Worm (Caenorhabditis elegans) whole organism, L4 larva: ENCODE results near the gene F18A12.7.

Experiments
- D1046.2 ChIP-seq: fragments of 200-800 bp; sonication (Bioruptor generic); IDR thresholded peaks from 2 replicates; pipeline ENCODE4 v1.3.6; 2022; ENCODE audit warnings: missing genetic modification characterization, missing compliant biosample characterization
- F37D6.2 ChIP-seq: sonication (generic microtip); optimal IDR thresholded peaks from 2 replicates; lab custom pipeline; 2016; ENCODE audit warnings: mild to moderate bottlenecking, missing genetic modification characterization, missing compliant biosample characterization
- T20F7.1 ChIP-seq: fragments of 200-800 bp; sonication (Bioruptor generic); optimal IDR thresholded peaks from 2 replicates; lab custom pipeline; 2018; ENCODE audit warnings: mild to moderate bottlenecking, missing genetic modification characterization, missing compliant biosample characterization
- Y48G9A.11 ChIP-seq: fragments of 200-800 bp; sonication (Bioruptor generic); IDR thresholded peaks from 2 replicates; pipeline ENCODE4 v1.3.6; 2022; ENCODE audit warnings: missing genetic modification reagents, missing genetic modification characterization, missing compliant biosample characterization
- aha-1 ChIP-seq: fragments of 150-350 bp; peaks from one replicate; lab custom pipeline; 2014; ENCODE audit warnings: missing biosample characterization, missing genetic modification characterization
- ceh-32 ChIP-seq: sonication (generic microtip); optimal IDR thresholded peaks from 2 replicates; lab custom pipeline; 2016; ENCODE audit warnings: mild to moderate bottlenecking, missing genetic modification characterization, missing compliant biosample characterization; ENCODE audit not compliant: poor library complexity
- cey-2 ChIP-seq: sonication (generic microtip); optimal IDR thresholded peaks from 3 replicates; lab custom pipeline; 2017; ENCODE audit warnings: missing genetic modification characterization, mild to moderate bottlenecking, missing compliant biosample characterization, antibody characterized with exemption, borderline replicate concordance; ENCODE audit not compliant: insufficient read depth
- ctbp-1 ChIP-seq: fragments of 200-800 bp; sonication (Bioruptor generic); IDR thresholded peaks from 2 replicates; pipeline ENCODE4 v1.3.6; 2022; ENCODE audit warnings: missing genetic modification reagents, missing genetic modification characterization, missing compliant biosample characterization
- dmd-9 ChIP-seq: fragments of 200-800 bp; sonication (Bioruptor generic); IDR thresholded peaks from 2 replicates; pipeline ENCODE4 v1.3.6; 2022; ENCODE audit warnings: missing genetic modification reagents, missing genetic modification characterization, missing compliant biosample characterization
- duxl-1 ChIP-seq: sonication (generic microtip); optimal IDR thresholded peaks from 2 replicates; lab custom pipeline; 2016; ENCODE audit warnings: mild to moderate bottlenecking, missing genetic modification characterization, moderate library complexity, missing compliant biosample characterization; ENCODE audit not compliant: poor library complexity
- egl-43 ChIP-seq: fragments of 200-800 bp; sonication (Bioruptor generic); IDR thresholded peaks from 2 replicates; pipeline ENCODE4 v1.3.6; 2022; ENCODE audit warnings: missing genetic modification reagents, missing genetic modification characterization, missing compliant biosample characterization
- hif-1 ChIP-seq, 2 experiments: sonication (generic microtip); optimal IDR thresholded peaks; 2 replicates each; lab custom pipeline; 2016 to 2017; ENCODE audit warnings: missing compliant biosample characterization in 2 of 2, missing genetic modification characterization in 2 of 2, missing genetic modification reagents in 2 of 2, missing genotype in 2 of 2, mild to moderate bottlenecking in 1 of 2
- hlh-11 ChIP-seq: fragments of 200-800 bp; sonication (Bioruptor generic); optimal IDR thresholded peaks from 2 replicates; lab custom pipeline; 2018; ENCODE audit warnings: mild to moderate bottlenecking, missing genetic modification characterization, missing compliant biosample characterization
- hlh-30 ChIP-seq: sonication (generic microtip); optimal IDR thresholded peaks from 2 replicates; lab custom pipeline; 2017; ENCODE audit warnings: antibody characterized with exemption, mild to moderate bottlenecking, missing genetic modification characterization, missing compliant biosample characterization; ENCODE audit not compliant: insufficient read depth
- hmg-1.1 ChIP-seq: fragments of 200-800 bp; sonication (Bioruptor generic); IDR thresholded peaks from 2 replicates; pipeline ENCODE4 v1.3.6; 2022; ENCODE audit warnings: missing genetic modification reagents, missing genetic modification characterization, missing compliant biosample characterization
- lin-13 ChIP-seq: fragments of 150-350 bp; optimal IDR thresholded peaks from 2 replicates; lab custom pipeline; 2014; ENCODE audit warnings: missing biosample characterization, missing genetic modification reagents, missing genetic modification characterization
- lin-15B ChIP-seq: fragments of 150-350 bp; sonication (generic microtip); optimal IDR thresholded peaks from 3 replicates; lab custom pipeline; 2014; ENCODE audit warnings: missing biosample characterization, missing genetic modification characterization
- lin-39 ChIP-seq: fragments of 150-350 bp; optimal IDR thresholded peaks from 2 replicates; lab custom pipeline; 2014; ENCODE audit warnings: missing biosample characterization, missing genetic modification reagents, missing genetic modification characterization
- lsy-2 ChIP-seq, 2 experiments: fragments of 150-350 bp in 1 of 2; sonication (generic microtip) in 1 of 2; optimal IDR thresholded peaks; 2 replicates each; lab custom pipeline; 2014 to 2017; ENCODE audit warnings: missing biosample characterization in 2 of 2, missing genetic modification characterization in 2 of 2
- madf-5 ChIP-seq, 2 experiments: fragments of 200-800 bp; sonication (Bioruptor generic); IDR thresholded peaks; 2 replicates each; pipeline ENCODE4 v1.3.6; 2022; ENCODE audit warnings: missing compliant biosample characterization in 2 of 2, missing genetic modification characterization in 2 of 2
- madf-9 ChIP-seq: fragments of 200-800 bp; sonication (Bioruptor generic); conservative IDR thresholded peaks from 2 replicates; pipeline ENCODE4 v1.3.6; 2022; ENCODE audit warnings: missing genetic modification reagents, missing genetic modification characterization, missing compliant biosample characterization
- mdl-1 ChIP-seq, 2 experiments: fragments of 150-350 bp in 1 of 2; sonication (generic microtip) in 1 of 2; optimal IDR thresholded peaks; 2 replicates each; lab custom pipeline; 2014 to 2017; ENCODE audit warnings: missing biosample characterization in 2 of 2, missing genetic modification characterization in 2 of 2
- mep-1 ChIP-seq: fragments of 150-350 bp; sonication (generic microtip); optimal IDR thresholded peaks from 3 replicates; lab custom pipeline; 2014; ENCODE audit warnings: missing biosample characterization, missing genetic modification characterization
- mxl-3 ChIP-seq: fragments of 200-800 bp; sonication (Bioruptor generic); optimal IDR thresholded peaks from 2 replicates; lab custom pipeline; 2018; ENCODE audit warnings: mild to moderate bottlenecking, missing genetic modification characterization, missing compliant biosample characterization
- nhr-102 ChIP-seq: sonication (generic microtip); optimal IDR thresholded peaks from 2 replicates; lab custom pipeline; 2016; ENCODE audit warnings: mild to moderate bottlenecking, missing genetic modification characterization, moderate library complexity, missing compliant biosample characterization
- nhr-237 ChIP-seq: sonication (generic microtip); optimal IDR thresholded peaks from 2 replicates; lab custom pipeline; 2017; ENCODE audit warnings: missing biosample characterization, missing genetic modification characterization
- nhr-25 ChIP-seq: sonication (generic microtip); optimal IDR thresholded peaks from 2 replicates; lab custom pipeline; 2017; ENCODE audit warnings: missing genetic modification characterization, mild to moderate bottlenecking, missing compliant biosample characterization, antibody characterized with exemption, moderate library complexity, borderline replicate concordance; ENCODE audit not compliant: insufficient read depth
- nhr-28 ChIP-seq: fragments of 150-350 bp; optimal IDR thresholded peaks from 2 replicates; lab custom pipeline; 2014; ENCODE audit warnings: missing biosample characterization, missing genetic modification characterization
- rbr-2 ChIP-seq: sonication (generic microtip); optimal IDR thresholded peaks from 2 replicates; lab custom pipeline; 2016; ENCODE audit warnings: missing genotype, missing genetic modification characterization, missing compliant biosample characterization
- set-16 ChIP-seq: fragments of 200-800 bp; sonication (Bioruptor generic); IDR thresholded peaks from 2 replicates; pipeline ENCODE4 v1.3.6; 2022; ENCODE audit warnings: missing genetic modification reagents, missing genetic modification characterization, missing compliant biosample characterization
- unc-62 ChIP-seq, 3 experiments: fragments of 150-350 bp in 1 of 3; sonication (generic microtip); optimal IDR thresholded peaks in 2 of 3; peaks in 1 of 3; 1 replicate in 1 of 3; 2 replicates in 2 of 3; lab custom pipeline; 2014 to 2017; ENCODE audit warnings: missing biosample characterization in 3 of 3, missing genetic modification characterization in 3 of 3, missing genetic modification reagents in 3 of 3, missing genotype in 1 of 3
- zfp-3 ChIP-seq: fragments of 200-800 bp; sonication (Bioruptor generic); conservative IDR thresholded peaks from 2 replicates; pipeline ENCODE4 v1.3.6; 2022; ENCODE audit warnings: missing genetic modification reagents, missing genetic modification characterization, missing compliant biosample characterization
- ztf-7 ChIP-seq: fragments of 150-350 bp; optimal IDR thresholded peaks from 2 replicates; lab custom pipeline; 2014; ENCODE audit warnings: missing biosample characterization, missing genetic modification characterization

F18A12.7 gene

DNA sequence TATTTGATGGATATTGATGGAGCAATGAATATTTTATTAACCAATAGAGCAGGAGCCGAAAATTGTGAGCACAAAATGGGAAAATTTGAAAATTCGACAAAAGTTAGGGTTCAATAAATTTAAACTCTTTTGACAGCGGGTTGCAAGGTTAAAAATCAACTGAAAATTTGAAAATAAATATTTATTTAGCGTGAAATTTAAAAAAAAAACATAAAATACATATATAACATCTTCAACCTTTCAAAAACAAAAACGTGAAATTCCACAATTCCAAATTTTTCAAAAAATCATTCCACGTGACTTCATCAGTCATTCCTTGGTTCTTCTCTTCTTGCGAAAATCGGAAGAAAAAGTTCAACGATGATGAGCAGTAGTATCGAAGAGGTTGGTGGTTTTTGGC is 15.1 kb upstream of the F18A12.7 start, which contains the start of gene C16C8.18:
TSS of gene C16C8.18 (plus strand) at position 301 of the 400 bp plus-strand sequence.
- TF ChIP-seq lin-13 (GFP tag; lab: Kevin White, UChicago), result no peak
- TF ChIP-seq cey-2 (tag; lab: Kevin White, UChicago), result no peak
- no peak for TF ChIP-seq T20F7.1
- no peak for TF ChIP-seq unc-62 (GFP tag; optimal IDR thresholded peaks at IDR 0.05 in 1 of 2; lab: Kevin White, UChicago)
- TF ChIP-seq unc-62 (tag; optimal IDR thresholded peaks at IDR 0.05; lab: Kevin White, UChicago), result no peak
- TF ChIP-seq F37D6.2, result no peak
- TF ChIP-seq mep-1 (tag; lab: Kevin White, UChicago), result no peak
- TF ChIP-seq nhr-102 (tag; lab: Kevin White, UChicago), result no peak
- no peak for TF ChIP-seq zfp-3 (GFP tag; lab: Robert Waterston, UW)
- no peak for TF ChIP-seq Y48G9A.11 (GFP tag; lab: Robert Waterston, UW)

- TF ChIP-seq mep-1 (tag; lab: Kevin White, UChicago) (peak; percentile 46), mdl-1 (tag; optimal IDR thresholded peaks at IDR 0.05; lab: Kevin White, UChicago) (peak in 1 of 2 experiments; percentile 47), ctbp-1 (GFP tag; lab: Robert Waterston, UW) (0 out of 2 replicates have a peak, but pooled peaks have one; percentile 33), lsy-2 (tag; optimal IDR thresholded peaks at IDR 0.05; lab: Kevin White, UChicago) (peak in 1 of 2 experiments; percentile 29), hif-1 (tag; optimal IDR thresholded peaks at IDR 0.05; lab: Kevin White, UChicago) (peak in 1 of 2 experiments; percentile 18), hlh-11 (peak; percentile 1), aha-1 (tag; lab: Kevin White, UChicago) (peak; percentile 93), nhr-25 (no peak), lin-39 (tag; lab: Kevin White, UChicago) (no peak), hmg-1.1 (GFP tag; lab: Robert Waterston, UW) (peak; percentile 71), rbr-2 (tag; lab: Kevin White, UChicago) (peak; percentile 41), madf-5 (GFP tag; IDR thresholded peaks at IDR 0.05; lab: Robert Waterston, UW) (no peak), hlh-30 (tag; lab: Kevin White, UChicago) (peak; percentile 69), egl-43 (0 out of 2 replicates have a peak, but pooled peaks have one; percentile 20), set-16 (peak; percentile 82)
- TF ChIP-seq, all 104 proteins: peak for 12
These were observed 13.9 kb upstream of the F18A12.7 start for ce11 chrII:3428158-3428704.

DNA sequence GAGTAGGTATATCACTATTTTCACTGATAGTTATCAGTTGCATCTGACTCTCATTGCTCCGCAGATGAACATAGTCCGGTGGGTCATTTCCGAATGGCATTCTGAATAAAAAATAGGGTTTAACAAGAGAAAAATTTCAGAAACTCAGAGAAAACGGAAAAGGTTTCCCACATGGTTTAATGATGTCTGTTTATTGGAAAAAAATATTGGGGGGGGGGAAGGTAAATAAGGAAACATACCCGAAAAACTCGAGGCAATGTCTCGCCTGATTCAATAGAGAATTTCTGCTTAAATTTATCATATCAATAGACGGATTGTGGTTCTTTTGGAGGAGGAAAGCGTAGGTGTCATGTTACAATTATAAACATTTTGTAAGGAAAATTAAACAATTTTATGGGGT is 11.2 kb upstream of the F18A12.7 start, which contains the start of gene nep-11:
TSS of gene nep-11 (minus strand) at position 101 of the 400 bp plus-strand sequence.
- no peak for TF ChIP-seq D1046.2
- no peak for TF ChIP-seq ztf-7 (tag; lab: Kevin White, UChicago)
- no peak for TF ChIP-seq lin-15B
- no peak for TF ChIP-seq ceh-32 (tag; lab: Kevin White, UChicago)
- TF ChIP-seq aha-1 (tag; lab: Kevin White, UChicago), result no peak
- TF ChIP-seq nhr-237, result no peak
- no peak for TF ChIP-seq dmd-9 (GFP tag; lab: Robert Waterston, UW)
- TF ChIP-seq set-16, result no peak
- TF ChIP-seq lsy-2 (tag; optimal IDR thresholded peaks at IDR 0.05; lab: Kevin White, UChicago), result no peak
- no peak for TF ChIP-seq T20F7.1
- no peak for TF ChIP-seq nhr-28
- no peak for TF ChIP-seq madf-9
- TF ChIP-seq mxl-3 (GFP tag; lab: Kevin White, UChicago), result no peak

- TF ChIP-seq madf-5 (GFP tag; IDR thresholded peaks at IDR 0.05; lab: Robert Waterston, UW) (no peak), duxl-1 (tag; lab: Kevin White, UChicago) (peak; percentile 80)
These were observed 8.7 kb upstream of the F18A12.7 start for ce11 chrII:3422938-3423337.
